Worm (Caenorhabditis elegans) whole organism, late embryonic: ENCODE data around the gene htas-1.

ENCODE experiments used
- ama-1 ChIP-seq: fragments of 150-350 bp; optimal IDR thresholded peaks from 2 replicates; lab custom pipeline; 2014
- fax-1 ChIP-seq: sonication (generic microtip); optimal IDR thresholded peaks from 2 replicates; lab custom pipeline; 2016; ENCODE audit warnings: missing genotype, missing genetic modification characterization, missing compliant biosample characterization
- lim-6 ChIP-seq: sonication (generic microtip); optimal IDR thresholded peaks from 2 replicates; lab custom pipeline; 2016; ENCODE audit warnings: missing genetic modification characterization, missing compliant biosample characterization
- mec-3 ChIP-seq: sonication (generic microtip); optimal IDR thresholded peaks from 2 replicates; lab custom pipeline; 2016; ENCODE audit warnings: borderline replicate concordance, missing genetic modification characterization, missing compliant biosample characterization
- sdc-2 ChIP-seq: sonication (generic microtip); optimal IDR thresholded peaks from 2 replicates; lab custom pipeline; 2016; ENCODE audit warnings: missing genotype, missing genetic modification characterization, missing compliant biosample characterization
- sox-2 ChIP-seq: fragments of 200-800 bp; sonication (Bioruptor generic); IDR thresholded peaks from 2 replicates; pipeline ENCODE4 v1.3.6; 2022; ENCODE audit warnings: missing genetic modification reagents, missing genetic modification characterization, missing compliant biosample characterization
- tbx-2 ChIP-seq: sonication (generic microtip); optimal IDR thresholded peaks from 2 replicates; lab custom pipeline; 2016; ENCODE audit warnings: missing genetic modification characterization, missing compliant biosample characterization

- TF ChIP-seq fax-1, result no peak
- no peak for TF ChIP-seq mec-3
- TF ChIP-seq tbx-2 (tag; lab: Kevin White, UChicago), result no peak
- no peak for TF ChIP-seq lim-6 (tag; lab: Kevin White, UChicago)
- TF ChIP-seq sox-2 (GFP tag; lab: Robert Waterston, UW), result no peak
- no peak for TF ChIP-seq ama-1 (lab: Kevin White, UChicago)
- TF ChIP-seq sdc-2 (tag; lab: Kevin White, UChicago), result no peak
Measured at ce11 chrIV:9643188-9643587, 40.1 kb downstream of the htas-1 start, which contains the start of gene degl-2.
